Worm (Caenorhabditis elegans): ENCODE data around the gene oac-57.

- TF ChIP-seq K11D2.4 (GFP tag; IDR thresholded peaks at IDR 0.05): no peak
- TF ChIP-seq F57C9.4 (tag; optimal IDR thresholded peaks at IDR 0.05): no peak
- TF ChIP-seq lin-54 (GFP tag; optimal IDR thresholded peaks at IDR 0.05): no peak
- no peak for TF ChIP-seq bed-2 (GFP tag; IDR thresholded peaks at IDR 0.05)
- no peak for TF ChIP-seq nhr-90 (tag; optimal IDR thresholded peaks at IDR 0.05)
- no peak for TF ChIP-seq nfya-1 (tag; optimal IDR thresholded peaks at IDR 0.05; ENCODE audit: borderline replicate concordance, insufficient read depth)
- no peak for TF ChIP-seq ztf-26 (tag; optimal IDR thresholded peaks at IDR 0.05)
- TF ChIP-seq ets-4 (GFP tag; optimal IDR thresholded peaks at IDR 0.05): no peak
- no peak for TF ChIP-seq nhr-179 (tag; optimal IDR thresholded peaks at IDR 0.05)
- no peak for TF ChIP-seq ama-1 (optimal IDR thresholded peaks at IDR 0.05)
- TF ChIP-seq ama-1 (GFP tag; optimal IDR thresholded peaks at IDR 0.05): no peak
- TF ChIP-seq ztf-22 (GFP tag; optimal IDR thresholded peaks at IDR 0.05): no peak
These were observed 2.9 kb downstream of the oac-57 start for ce11 chrIV:12304750-12305149.

Data from whole organism, young adult.